Worm (Caenorhabditis elegans): Measurements from ENCODE around the gene smf-2.

- TF ChIP-seq egl-27 (tag; optimal IDR thresholded peaks at IDR 0.05) (no peak), nhr-11 (tag; optimal IDR thresholded peaks at IDR 0.05) (no peak), ets-5 (GFP tag; IDR thresholded peaks at IDR 0.05) (no peak), nhr-12 (tag; optimal IDR thresholded peaks at IDR 0.05) (no peak), ama-1 (optimal IDR thresholded peaks at IDR 0.05) (no peak), pag-3 (tag; optimal IDR thresholded peaks at IDR 0.05; ENCODE audit: borderline replicate concordance, insufficient read depth) (no peak), dpl-1 (GFP tag; optimal IDR thresholded peaks at IDR 0.05) (no peak), C34B4.2 (tag; optimal IDR thresholded peaks at IDR 0.05) (no peak), snpc-4 (tag; optimal IDR thresholded peaks at IDR 0.05) (no peak)
Observed at ce11 chrX:6688953-6689562, 29.4 kb downstream of the smf-2 start.
